Fruit fly (Drosophila melanogaster): ENCODE measurements around the gene nht.

DNA sequence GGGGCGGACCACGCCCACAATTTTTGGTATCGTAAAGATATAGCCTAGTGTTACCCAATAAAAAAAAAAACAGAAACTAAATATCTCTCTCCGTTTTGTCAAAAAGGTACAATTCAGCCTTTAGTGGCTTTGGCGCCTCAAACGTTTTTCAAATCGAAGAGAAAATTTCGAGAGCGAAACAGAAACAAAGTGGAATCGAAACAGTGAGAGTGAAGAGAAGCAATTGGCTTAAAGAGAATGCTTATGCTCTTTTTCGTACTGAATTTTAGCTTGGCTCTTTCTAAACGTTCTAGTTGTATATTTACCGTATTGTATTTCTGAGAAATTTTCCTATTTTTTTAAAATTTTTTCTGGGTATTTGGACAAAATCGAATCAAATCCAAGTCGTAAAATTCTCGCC, 13.9 kb upstream of the nht start:
- TF ChIP-seq psq (optimal IDR thresholded peaks at IDR 0.05) (no peak), h (optimal IDR thresholded peaks at IDR 0.05) (no peak), Sin3A (optimal IDR thresholded peaks at IDR 0.05) (no peak)

Data from Kc167 (cell line).